Worm (Caenorhabditis elegans): ENCODE measurements around the gene F09F7.5.

F09F7.5 gene

ce11 chrIII:5517423-5517822, 29.4 kb upstream of the F09F7.5 start, which contains the start of gene nekl-4:
Gene nekl-4 (minus strand): TSS chrIII:5517523.
- TF ChIP-seq odd-2 (tag; optimal IDR thresholded peaks at IDR 0.05) (no peak), fkh-6 (tag; optimal IDR thresholded peaks at IDR 0.05) (no peak)

ce11 chrIII:5521930-5522329, 24.9 kb upstream of the F09F7.5 start, which contains the start of gene D1044.4:
Gene D1044.4 (minus strand): TSS chrIII:5522030.
- no peak for TF ChIP-seq ceh-30 (tag; optimal IDR thresholded peaks at IDR 0.05)

DNA sequence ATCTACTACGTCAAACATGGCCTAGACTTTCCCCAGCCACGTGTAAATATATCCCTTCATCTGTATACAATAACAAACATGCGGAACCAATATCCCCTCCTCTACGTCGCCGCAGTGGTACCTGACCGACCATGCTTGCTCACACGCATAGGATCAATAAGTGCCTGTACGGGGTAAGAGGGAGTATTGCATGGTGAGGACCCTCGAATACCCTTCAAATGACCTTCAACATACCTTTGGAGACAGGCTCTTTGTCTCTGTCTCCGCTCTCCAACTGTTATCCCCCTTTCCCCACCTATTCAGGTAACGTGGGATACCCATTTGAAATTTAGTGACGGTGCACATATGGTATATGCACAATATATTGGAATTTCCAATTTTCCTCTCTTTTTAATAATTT, 20.8 kb upstream of the F09F7.5 start, which contains the start of gene dex-1:
TSS of gene dex-1 (plus strand) at position 132 of the 400 bp plus-strand sequence.
- TF ChIP-seq ceh-19 (GFP tag; optimal IDR thresholded peaks at IDR 0.05) (no peak), hlh-30 (tag; optimal IDR thresholded peaks at IDR 0.05; ENCODE audit: insufficient read depth) (no peak), gmeb-2 (tag; optimal IDR thresholded peaks at IDR 0.05) (no peak), ceh-6 (GFP tag; optimal IDR thresholded peaks at IDR 0.05) (no peak), pag-3 (tag; optimal IDR thresholded peaks at IDR 0.05; ENCODE audit: borderline replicate concordance) (no peak), ceh-45 (GFP tag; IDR thresholded peaks at IDR 0.05) (no peak), elt-2 (tag; optimal IDR thresholded peaks at IDR 0.05) (no peak), eyg-1 (tag; optimal IDR thresholded peaks at IDR 0.05) (no peak), T23F11.4 (GFP tag; optimal IDR thresholded peaks at IDR 0.05) (no peak), unc-86 (tag; optimal IDR thresholded peaks at IDR 0.05) (no peak), fax-1 (tag; optimal IDR thresholded peaks at IDR 0.05) (no peak), nhr-232 (tag; optimal IDR thresholded peaks at IDR 0.05) (no peak), lim-6 (tag; optimal IDR thresholded peaks at IDR 0.05) (no peak), hlh-15 (tag; optimal IDR thresholded peaks at IDR 0.05) (no peak), ceh-2 (tag; optimal IDR thresholded peaks at IDR 0.05) (no peak), ahr-1 (tag; optimal IDR thresholded peaks at IDR 0.05) (no peak), ttx-3 (tag; optimal IDR thresholded peaks at IDR 0.05) (no peak), fkh-6 (tag; optimal IDR thresholded peaks at IDR 0.05) (no peak), nfya-1 (tag; optimal IDR thresholded peaks at IDR 0.05) (no peak)

DNA sequence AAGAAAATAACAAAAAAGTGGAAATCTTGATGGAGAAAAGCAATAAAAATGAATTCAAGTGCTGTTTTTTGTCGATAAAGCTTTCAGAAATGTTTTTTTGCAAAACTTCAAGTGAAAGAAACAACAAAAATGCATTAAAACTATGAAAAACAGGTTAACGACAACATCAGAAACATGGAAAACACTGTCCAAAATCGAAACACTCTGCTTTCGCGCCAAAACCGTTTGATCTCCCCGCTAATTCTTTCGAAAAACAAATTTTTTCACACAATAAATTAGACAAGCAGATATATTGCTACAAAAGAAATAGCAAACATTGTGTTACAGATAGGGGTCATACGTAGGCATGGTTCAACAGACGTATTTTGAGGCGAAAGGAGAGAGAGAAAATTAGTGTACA, 5.0 kb upstream of the F09F7.5 start:
- no peak for TF ChIP-seq nhr-11 (tag; optimal IDR thresholded peaks at IDR 0.05)
- no peak for TF ChIP-seq ref-2 (tag; optimal IDR thresholded peaks at IDR 0.05)
- TF ChIP-seq elt-4 (tag; optimal IDR thresholded peaks at IDR 0.05) = no peak
- no peak for TF ChIP-seq unc-42 (tag; optimal IDR thresholded peaks at IDR 0.05)
- no peak for TF ChIP-seq eyg-1 (tag; optimal IDR thresholded peaks at IDR 0.05)
- TF ChIP-seq tbx-7 (tag; optimal IDR thresholded peaks at IDR 0.05) = no peak

ce11 chrIII:5543050-5543449, 3.7 kb upstream of the F09F7.5 start, which contains the start of gene D1044.6:
Gene D1044.6 (minus strand): TSS chrIII:5543177.
- TF ChIP-seq ceh-48 (tag; optimal IDR thresholded peaks at IDR 0.05) (no peak), ceh-14 (tag; optimal IDR thresholded peaks at IDR 0.05) (no peak)

DNA sequence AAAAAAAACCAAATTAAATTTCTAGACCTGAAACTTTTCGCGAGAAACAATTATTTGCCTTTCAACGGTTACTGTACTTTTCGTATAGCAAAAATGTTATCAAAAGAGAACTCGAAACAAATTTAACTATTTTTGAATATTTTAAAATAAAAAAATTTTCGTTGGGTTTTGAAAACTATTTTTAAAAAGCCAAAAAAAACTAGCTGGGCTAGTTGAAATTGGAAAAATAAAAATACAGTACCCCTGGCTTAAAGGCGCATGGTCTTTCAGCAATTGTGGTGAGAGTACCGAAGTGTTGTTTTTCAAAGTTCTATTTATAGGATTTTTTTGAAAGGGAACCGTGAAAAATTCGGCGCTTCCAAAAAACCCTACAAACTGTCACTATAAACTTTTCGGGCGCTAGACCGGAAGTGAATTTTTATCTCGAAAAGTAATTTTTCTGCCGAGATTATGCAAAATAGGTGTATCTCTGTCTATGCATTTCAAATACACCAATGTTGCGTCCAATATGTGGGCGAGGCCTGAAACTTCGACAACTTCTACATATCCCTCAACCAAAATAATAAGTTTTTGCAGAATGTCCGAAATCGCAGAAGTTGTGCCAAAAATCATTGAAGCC, 3.0 kb upstream of the F09F7.5 start, which contains the start of gene D1044.1:
TSS of gene D1044.1 (plus strand) at position 569 of the 619 bp plus-strand sequence.
- TF ChIP-seq fkh-10 (GFP tag; optimal IDR thresholded peaks at IDR 0.05) = no peak
- TF ChIP-seq C08G9.2 (tag; optimal IDR thresholded peaks at IDR 0.05) = no peak
- TF ChIP-seq syd-9 (tag; optimal IDR thresholded peaks at IDR 0.05) = no peak
- TF ChIP-seq npax-4 (tag; optimal IDR thresholded peaks at IDR 0.05) = no peak
- TF ChIP-seq ttx-3 (tag; optimal IDR thresholded peaks at IDR 0.05) = no peak
- TF ChIP-seq ets-4 (tag; optimal IDR thresholded peaks at IDR 0.05) = no peak
- TF ChIP-seq lin-11 (tag; optimal IDR thresholded peaks at IDR 0.05) = no peak
- TF ChIP-seq ceh-2 (tag; optimal IDR thresholded peaks at IDR 0.05) = no peak
- TF ChIP-seq ceh-9 (tag; optimal IDR thresholded peaks at IDR 0.05) = no peak
- TF ChIP-seq eyg-1 (tag; optimal IDR thresholded peaks at IDR 0.05) = no peak
- no peak for TF ChIP-seq hlh-15 (tag; optimal IDR thresholded peaks at IDR 0.05)
- TF ChIP-seq elt-2 (tag; optimal IDR thresholded peaks at IDR 0.05) = no peak
- TF ChIP-seq zip-5 (tag; optimal IDR thresholded peaks at IDR 0.05) = no peak
- no peak for TF ChIP-seq ztf-16 (tag; optimal IDR thresholded peaks at IDR 0.05)
- TF ChIP-seq che-1 (tag; optimal IDR thresholded peaks at IDR 0.05) = no peak

Measured in whole organism, late embryonic.